Worm (Caenorhabditis elegans): ENCODE data around the gene nud-1.

ce11 chrIII:13324739-13325138 lies 16.6 kb upstream of the nud-1 start, which contains the start of gene F53A2.1:
- TF ChIP-seq him-1 (tag; optimal IDR thresholded peaks at IDR 0.05) (no peak), dao-5 (tag; optimal IDR thresholded peaks at IDR 0.05) (no peak), W03F9.2 (tag; optimal IDR thresholded peaks at IDR 0.05) (no peak)
